Fruit fly (Drosophila melanogaster) whole organism, embryonic: Measurements from ENCODE around the gene Pif1B.
A peak's percentile ranks its signal among the peaks of the same experiment; 100 is the strongest.

Experiments
- Antp ChIP-seq: fragments of 200-800 bp; sonication (Bioruptor generic); optimal IDR thresholded peaks from 3 replicates; lab custom pipeline; 2016; ENCODE audit warnings: missing biosample characterization, missing genetic modification characterization
- Atf-2 ChIP-seq: fragments of 200-800 bp; sonication (Bioruptor generic); optimal IDR thresholded peaks from 2 replicates; lab custom pipeline; 2016; ENCODE audit warnings: missing biosample characterization, missing genetic modification characterization
- Atf6 ChIP-seq: fragments of 200-800 bp; sonication (Bioruptor generic); IDR thresholded peaks from 2 replicates; pipeline ENCODE4 v1.3.6; 2022; ENCODE audit warnings: missing biosample characterization, missing genetic modification characterization
- Awh ChIP-seq: fragments of 200-800 bp; sonication (Bioruptor generic); IDR thresholded peaks from 2 replicates; pipeline ENCODE4, ENCODE4 v1.3.6; 2022; ENCODE audit warnings: missing biosample characterization, missing genetic modification characterization
- CG11456 ChIP-seq: fragments of 200-800 bp; sonication (Bioruptor generic); IDR thresholded peaks from 3 replicates; pipeline ENCODE4 v1.3.6; 2022; ENCODE audit warnings: missing biosample characterization, missing genetic modification characterization
- CG13624 ChIP-seq: fragments of 200-800 bp; sonication (Bioruptor generic); optimal IDR thresholded peaks from 2 replicates; lab custom pipeline; 2016; ENCODE audit warnings: missing biosample characterization, missing genetic modification characterization
- CG14441 ChIP-seq: fragments of 200-800 bp; sonication (Bioruptor generic); IDR thresholded peaks from 2 replicates; pipeline ENCODE4 v1.3.6; 2022; ENCODE audit warnings: missing biosample characterization, missing genetic modification characterization
- CG14667 ChIP-seq: fragments of 200-800 bp; sonication (Bioruptor generic); IDR thresholded peaks from 2 replicates; pipeline ENCODE4 v1.3.6; 2022; ENCODE audit warnings: missing biosample characterization, missing genetic modification characterization
- CG15269 ChIP-seq: fragments of 200-800 bp; sonication (Bioruptor generic); optimal IDR thresholded peaks from 2 replicates; lab custom pipeline; 2018; ENCODE audit warnings: missing biosample characterization, mild to moderate bottlenecking, missing genetic modification characterization, moderate library complexity
- CG17385 ChIP-seq: fragments of 200-800 bp; sonication (Bioruptor generic); optimal IDR thresholded peaks from 3 replicates; lab custom pipeline; 2018; ENCODE audit warnings: missing biosample characterization, mild to moderate bottlenecking, missing genetic modification characterization
- CG17829 ChIP-seq: fragments of 200-800 bp; optimal IDR thresholded peaks from 2 replicates; lab custom pipeline; 2019; ENCODE audit warnings: missing biosample characterization, mild to moderate bottlenecking, missing genetic modification characterization, moderate library complexity
- CG18619 ChIP-seq: fragments of 200-800 bp; sonication (Bioruptor generic); optimal IDR thresholded peaks from 3 replicates; lab custom pipeline; 2017; ENCODE audit warnings: missing biosample characterization, mild to moderate bottlenecking, missing genetic modification characterization
- CG3065 ChIP-seq: fragments of 200-800 bp; sonication (Bioruptor generic); optimal IDR thresholded peaks from 2 replicates; lab custom pipeline; 2016; ENCODE audit warnings: missing biosample characterization, missing genetic modification characterization
- CG32772 ChIP-seq: fragments of 200-800 bp; sonication (Bioruptor generic); IDR thresholded peaks from 2 replicates; pipeline ENCODE4 v1.3.6; 2022; ENCODE audit warnings: missing biosample characterization, missing genetic modification characterization
- CG34422 ChIP-seq: fragments of 200-800 bp; sonication (Bioruptor generic); IDR thresholded peaks from 3 replicates; pipeline ENCODE4 v1.3.6; 2022; ENCODE audit warnings: missing biosample characterization, missing genetic modification characterization
- CG4730 ChIP-seq: fragments of 200-800 bp; sonication (Bioruptor generic); IDR thresholded peaks from 2 replicates; pipeline ENCODE4 v1.3.6; 2022; ENCODE audit warnings: missing biosample characterization, missing genetic modification characterization
- CG4820 ChIP-seq: fragments of 200-800 bp; sonication (Bioruptor generic); optimal IDR thresholded peaks from 3 replicates; lab custom pipeline; 2016; ENCODE audit warnings: missing biosample characterization, missing genetic modification characterization
- CG5180 ChIP-seq: fragments of 200-800 bp; sonication (Bioruptor generic); optimal IDR thresholded peaks from 3 replicates; lab custom pipeline; 2017; ENCODE audit warnings: missing biosample characterization, missing genetic modification characterization, mild to moderate bottlenecking, moderate library complexity, missing genetic modification reagents
- CG6272 ChIP-seq: fragments of 200-800 bp; sonication (Bioruptor generic); IDR thresholded peaks from 2 replicates; pipeline ENCODE4 v1.3.6; 2022; ENCODE audit warnings: missing biosample characterization, missing genetic modification characterization
- CG8944 ChIP-seq: fragments of 200-800 bp; sonication (Bioruptor generic); optimal IDR thresholded peaks from 3 replicates; lab custom pipeline; 2016; ENCODE audit warnings: missing biosample characterization, missing genetic modification characterization
- CG9817 ChIP-seq: fragments of 200-800 bp; sonication (Bioruptor generic); optimal IDR thresholded peaks from 2 replicates; lab custom pipeline; 2018; ENCODE audit warnings: missing biosample characterization, mild to moderate bottlenecking, missing genetic modification characterization, moderate library complexity
- CG9932 ChIP-seq: fragments of 200-800 bp; sonication (Bioruptor generic); IDR thresholded peaks from 2 replicates; pipeline ENCODE4 v1.3.6; 2022; ENCODE audit warnings: missing biosample characterization, missing genetic modification characterization
- HLH3B ChIP-seq: fragments of 200-800 bp; sonication (Bioruptor generic); IDR thresholded peaks from 2 replicates; pipeline ENCODE4 v1.3.6; 2022; ENCODE audit warnings: missing biosample characterization, missing genetic modification characterization
- Hmr ChIP-seq: fragments of 200-800 bp; sonication (Bioruptor generic); optimal IDR thresholded peaks from 3 replicates; lab custom pipeline; 2017; ENCODE audit warnings: mild to moderate bottlenecking, missing biosample characterization, missing genetic modification reagents, missing genetic modification characterization
- Mad ChIP-seq: fragments of 200-800 bp; sonication (Bioruptor generic); optimal IDR thresholded peaks from 2 replicates; lab custom pipeline; 2016; ENCODE audit warnings: missing biosample characterization, missing genetic modification characterization
- Meics ChIP-seq: fragments of 200-800 bp; sonication (Bioruptor generic); optimal IDR thresholded peaks from 2 replicates; lab custom pipeline; 2017; ENCODE audit warnings: missing biosample characterization, mild to moderate bottlenecking, missing genetic modification characterization
- Mes4 ChIP-seq: fragments of 200-800 bp; sonication (Bioruptor generic); optimal IDR thresholded peaks from 2 replicates; lab custom pipeline; 2016; ENCODE audit warnings: missing biosample characterization, missing genetic modification characterization
- NC2β ChIP-seq: fragments of 200-800 bp; sonication (Bioruptor generic); optimal IDR thresholded peaks from 2 replicates; lab custom pipeline; 2016; ENCODE audit warnings: missing biosample characterization, missing genetic modification characterization
- Pdp1 ChIP-seq, 2 experiments: fragments of 200-800 bp; sonication (Bioruptor generic); optimal IDR thresholded peaks; 3 replicates each; lab custom pipeline; 2016; ENCODE audit warnings: missing biosample characterization in 2 of 2, missing genetic modification characterization in 2 of 2, mild to moderate bottlenecking in 1 of 2, moderate library complexity in 1 of 2
- Rfx ChIP-seq: fragments of 200-800 bp; sonication (Bioruptor generic); IDR thresholded peaks from 2 replicates; pipeline ENCODE4 v1.3.6; 2022; ENCODE audit warnings: missing biosample characterization, missing genetic modification characterization
- Vsx1 ChIP-seq: fragments of 200-800 bp; sonication (Bioruptor generic); optimal IDR thresholded peaks from 2 replicates; lab custom pipeline; 2017; ENCODE audit warnings: missing biosample characterization, mild to moderate bottlenecking, missing genetic modification characterization, missing genetic modification reagents
- dan ChIP-seq: fragments of 200-800 bp; sonication (Bioruptor generic); IDR thresholded peaks from 2 replicates; pipeline ENCODE4 v1.3.6; 2022; ENCODE audit warnings: missing biosample characterization, missing genetic modification characterization
- esg ChIP-seq: fragments of 200-800 bp; sonication (Bioruptor generic); conservative IDR thresholded peaks from 2 replicates; pipeline ENCODE4 v1.3.6; 2022; ENCODE audit warnings: missing biosample characterization, missing genetic modification characterization
- exex ChIP-seq: fragments of 200-800 bp; sonication (Bioruptor generic); optimal IDR thresholded peaks from 4 replicates; lab custom pipeline; 2018; ENCODE audit warnings: missing biosample characterization, mild to moderate bottlenecking, missing genetic modification characterization, moderate library complexity
- gem ChIP-seq: fragments of 200-800 bp; sonication (Bioruptor generic); optimal IDR thresholded peaks from 2 replicates; lab custom pipeline; 2019; ENCODE audit warnings: missing biosample characterization, mild to moderate bottlenecking, missing genetic modification characterization, moderate library complexity
- grau ChIP-seq: fragments of 200-800 bp; optimal IDR thresholded peaks from 3 replicates; lab custom pipeline; 2019; ENCODE audit warnings: missing biosample characterization, mild to moderate bottlenecking, missing genetic modification characterization, moderate library complexity
- kay ChIP-seq: fragments of 200-800 bp; sonication (Bioruptor generic); optimal IDR thresholded peaks from 2 replicates; lab custom pipeline; 2016; ENCODE audit warnings: missing biosample characterization, missing genetic modification characterization
- ken ChIP-seq: fragments of 200-800 bp; sonication (Bioruptor generic); IDR thresholded peaks from 3 replicates; pipeline ENCODE4 v1.3.6; 2022; ENCODE audit warnings: missing biosample characterization, missing genetic modification characterization
- kni ChIP-seq: fragments of 200-800 bp; sonication (Bioruptor generic); optimal IDR thresholded peaks from 3 replicates; lab custom pipeline; 2017; ENCODE audit warnings: mild to moderate bottlenecking, missing biosample characterization, missing genetic modification reagents, missing genetic modification characterization
- lilli ChIP-seq: fragments of 200-800 bp; sonication (Bioruptor generic); optimal IDR thresholded peaks from 3 replicates; lab custom pipeline; 2016; ENCODE audit warnings: missing biosample characterization, missing genetic modification characterization
- lmd ChIP-seq: fragments of 200-800 bp; sonication (Bioruptor generic); IDR thresholded peaks from 2 replicates; pipeline ENCODE4 v1.3.6; 2022; ENCODE audit warnings: missing biosample characterization, missing genetic modification characterization
- pan ChIP-seq, 4 experiments: fragments of >200 bp in 3 of 4; fragments of 200-800 bp in 1 of 4; sonication (Bioruptor generic) in 1 of 4; optimal IDR thresholded peaks in 3 of 4; IDR thresholded peaks in 1 of 4; 2 replicates each; pipeline versions ENCODE4 v1.3.6 to Lab custom; 2017 to 2022; ENCODE audit warnings: missing biosample characterization in 2 of 4, missing genetic modification characterization in 2 of 4, mixed read lengths in 1 of 4
- pfk ChIP-seq: fragments of 200-800 bp; sonication (Bioruptor generic); optimal IDR thresholded peaks from 2 replicates; lab custom pipeline; 2018; ENCODE audit warnings: missing biosample characterization, mild to moderate bottlenecking, missing genetic modification characterization, moderate library complexity
- pnt ChIP-seq: fragments of 200-800 bp; sonication (Bioruptor generic); optimal IDR thresholded peaks from 3 replicates; lab custom pipeline; 2016; ENCODE audit warnings: missing biosample characterization, missing genetic modification characterization
- sens-2 ChIP-seq: fragments of 200-800 bp; sonication (Bioruptor generic); IDR thresholded peaks from 2 replicates; pipeline ENCODE4 v1.3.6; 2022; ENCODE audit warnings: missing biosample characterization, missing genetic modification characterization
- shn ChIP-seq: fragments of 200-800 bp; sonication (Bioruptor generic); optimal IDR thresholded peaks from 3 replicates; lab custom pipeline; 2016; ENCODE audit warnings: missing biosample characterization, missing genetic modification characterization
- slou ChIP-seq: fragments of 200-800 bp; sonication (Bioruptor generic); optimal IDR thresholded peaks from 3 replicates; lab custom pipeline; 2016; ENCODE audit warnings: missing biosample characterization, missing genetic modification characterization
- slp2 ChIP-seq: fragments of 200-800 bp; sonication (Bioruptor generic); optimal IDR thresholded peaks from 2 replicates; lab custom pipeline; 2016; ENCODE audit warnings: missing biosample characterization, missing genetic modification characterization
- sob ChIP-seq: fragments of 200-800 bp; sonication (Bioruptor generic); IDR thresholded peaks from 2 replicates; pipeline ENCODE4 v1.3.6; 2022; ENCODE audit warnings: missing biosample characterization, missing genetic modification characterization
- unpg ChIP-seq: fragments of 200-800 bp; sonication (Bioruptor generic); optimal IDR thresholded peaks from 3 replicates; lab custom pipeline; 2018; ENCODE audit warnings: missing biosample characterization, mild to moderate bottlenecking, missing genetic modification characterization, moderate library complexity

The Pif1B gene

DNA sequence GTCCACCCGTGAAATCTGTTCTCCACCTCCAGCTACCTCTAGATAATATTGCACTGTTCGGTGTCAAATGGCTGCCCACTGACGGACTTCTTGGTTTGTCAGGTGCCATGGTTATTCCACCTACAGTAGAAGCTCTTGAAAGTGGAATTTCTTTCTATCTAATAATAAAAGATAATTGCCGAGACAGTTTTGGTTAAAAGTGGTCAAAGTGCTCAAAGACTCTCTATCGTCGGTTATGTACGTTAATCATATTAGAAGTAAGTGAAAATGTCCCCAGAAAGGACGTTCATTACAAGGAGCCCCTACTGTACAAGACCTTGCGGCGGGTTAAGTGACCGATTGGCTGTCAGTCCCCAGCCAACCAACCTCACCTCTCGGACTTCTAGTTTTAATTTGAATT, 56.8 kb downstream of the Pif1B start (continued):
- TF ChIP-seq lmd (GFP tag; lab: Robert Waterston, UW) = peak; percentile 47; the same call in 1 of the 2 replicates
- no peak for TF ChIP-seq CG3065
- TF ChIP-seq CG34422 (GFP tag; lab: Robert Waterston, UW) = no peak
- 0 out of 2 replicates have a peak, but pooled peaks have one; percentile 27 for TF ChIP-seq CG14667 (GFP tag; lab: Robert Waterston, UW)
- peak; percentile 40 for TF ChIP-seq Vsx1 (GFP tag; lab: Kevin White, UChicago)
- peak; percentile 66 for TF ChIP-seq lilli (GFP tag; lab: Kevin White, UChicago)
- TF ChIP-seq exex (tag; lab: Kevin White, UChicago) = no peak
- TF ChIP-seq slou (GFP tag; lab: Kevin White, UChicago) = no peak
- TF ChIP-seq grau (tag; lab: Kevin White, UChicago) = peak; percentile 91
- peak; percentile 30 for TF ChIP-seq CG17385 (GFP tag; lab: Kevin White, UChicago)
- peak; percentile 37 for TF ChIP-seq CG17829 (tag; lab: Kevin White, UChicago)
- 0 out of 2 replicates have a peak, but pooled peaks have one; percentile 29 for TF ChIP-seq CG4730 (GFP tag; lab: Robert Waterston, UW)
- peak; percentile 67 for TF ChIP-seq Hmr (GFP tag; lab: Kevin White, UChicago)
- peak; percentile 70 for TF ChIP-seq gem (tag; lab: Kevin White, UChicago)
- TF ChIP-seq CG14441 (GFP tag; lab: Robert Waterston, UW) = peak; percentile 52
- TF ChIP-seq kni (GFP tag; lab: Kevin White, UChicago) = peak; percentile 7
- peak; percentile 33; the same call in 1 of the 3 replicates for TF ChIP-seq ken (GFP tag; lab: Robert Waterston, UW)
- peak; percentile 57; the same call in 1 of the 2 replicates for TF ChIP-seq HLH3B
- TF ChIP-seq sens-2 = no peak
- no peak for TF ChIP-seq NC2β (GFP tag; lab: Kevin White, UChicago)
- no peak for TF ChIP-seq CG5180 (GFP tag; lab: Kevin White, UChicago)
- peak in 1 of 2 experiments; percentile 62 for TF ChIP-seq Pdp1 (GFP tag; optimal IDR thresholded peaks at IDR 0.05; lab: Kevin White, UChicago)
- no peak for TF ChIP-seq pan (optimal IDR thresholded peaks at IDR 0.05; lab: Kevin White, UChicago)
- peak in 1 of 2 experiments; percentile 48 for TF ChIP-seq pan (GFP tag; optimal IDR thresholded peaks at IDR 0.05 in 1 of 2, IDR thresholded peaks at IDR 0.05 in 1 of 2)
- TF ChIP-seq Mad (GFP tag; lab: Kevin White, UChicago) = peak; percentile 35
- peak; percentile 39 for TF ChIP-seq CG18619 (GFP tag; lab: Kevin White, UChicago)
- no peak for TF ChIP-seq dan (GFP tag; lab: Robert Waterston, UW)
- peak; percentile 51 for TF ChIP-seq CG8944 (GFP tag; lab: Kevin White, UChicago)
- TF ChIP-seq Antp (GFP tag; lab: Kevin White, UChicago) = peak; percentile 58
- TF ChIP-seq slp2 (GFP tag; lab: Kevin White, UChicago) = no peak
- peak; percentile 2 for TF ChIP-seq Mes4 (GFP tag; lab: Kevin White, UChicago)
- TF ChIP-seq pnt = peak; percentile 61
- peak; percentile 73 for TF ChIP-seq CG15269 (tag; lab: Kevin White, UChicago)
- peak; percentile 29 for TF ChIP-seq Atf-2
- TF ChIP-seq shn (GFP tag; lab: Kevin White, UChicago) = peak; percentile 4
- TF ChIP-seq CG4820 = peak; percentile 45
- TF ChIP-seq Awh (GFP tag; lab: Robert Waterston, UW) = 0 out of 2 replicates have a peak, but pooled peaks have one; percentile 62
- peak; percentile 39; the same call in 1 of the 2 replicates for TF ChIP-seq CG9932 (GFP tag; lab: Robert Waterston, UW)
- TF ChIP-seq Rfx (GFP tag; lab: Robert Waterston, UW) = peak; percentile 62; the same call in 1 of the 2 replicates
- peak; percentile 34; the same call in 1 of the 2 replicates for TF ChIP-seq Atf6 (GFP tag; lab: Robert Waterston, UW)
- TF ChIP-seq unpg = peak; percentile 65
- TF ChIP-seq kay (GFP tag; lab: Kevin White, UChicago) = no peak
- peak; percentile 35 for TF ChIP-seq Meics (GFP tag; lab: Kevin White, UChicago)
- no peak for TF ChIP-seq CG13624 (GFP tag; lab: Kevin White, UChicago)
- TF ChIP-seq esg (GFP tag; lab: Robert Waterston, UW) = peak; percentile 66
- no peak for TF ChIP-seq CG6272 (GFP tag; lab: Robert Waterston, UW)
- TF ChIP-seq sob = peak; percentile 42; the same call in 1 of the 2 replicates
- peak; percentile 29 for TF ChIP-seq CG9817
- 0 out of 2 replicates have a peak, but pooled peaks have one; percentile 44 for TF ChIP-seq CG32772 (GFP tag; lab: Robert Waterston, UW)
- TF ChIP-seq CG11456 (GFP tag; lab: Robert Waterston, UW) = peak; percentile 72; the same call in 1 of the 3 replicates
- TF ChIP-seq pfk (GFP tag; lab: Kevin White, UChicago) = no peak
